Worm (Caenorhabditis elegans) whole organism, mixed stage, embryonic: Measurements from ENCODE around the gene C17B7.10.

ENCODE experiments used
- ceh-83 ChIP-seq: fragments of 200-800 bp; sonication (Bioruptor generic); optimal IDR thresholded peaks from 2 replicates; lab custom pipeline; 2018; ENCODE audit warnings: mild to moderate bottlenecking, missing genetic modification characterization, missing compliant biosample characterization
- lin-13 ChIP-seq: fragments of 150-350 bp; optimal IDR thresholded peaks from 2 replicates; lab custom pipeline; 2014; ENCODE audit warnings: missing biosample characterization, missing genetic modification characterization
- snpc-4 ChIP-seq: fragments of 150-350 bp; optimal IDR thresholded peaks from 2 replicates; lab custom pipeline; 2014; ENCODE audit warnings: missing biosample characterization, missing genetic modification characterization
- unc-62 ChIP-seq: fragments of 150-350 bp; optimal IDR thresholded peaks from 2 replicates; lab custom pipeline; 2014; ENCODE audit warnings: missing biosample characterization, missing genetic modification reagents, missing genetic modification characterization

ce11 chrV:3333334-3333733 is 8.5 kb downstream of the C17B7.10 start, which contains the start of gene C17B7.5:
- TF ChIP-seq ceh-83 (no peak), lin-13 (tag; lab: Kevin White, UChicago) (no peak), unc-62 (no peak), snpc-4 (no peak)
